Worm (Caenorhabditis elegans) whole organism, L3 larva: Measurements from ENCODE around the gene T08B6.4.

Experiments used
- ama-1 ChIP-seq: fragments of 150-350 bp; optimal IDR thresholded peaks from 2 replicates; lab custom pipeline; 2018
- egl-27 ChIP-seq: sonication (generic microtip); optimal IDR thresholded peaks from 4 replicates; lab custom pipeline; 2017; ENCODE audit warnings: missing biosample characterization, missing genetic modification reagents, missing genetic modification characterization
- elt-3 ChIP-seq, 3 experiments: fragments of 150-350 bp in 1 of 3; sonication (generic microtip) in 2 of 3; optimal IDR thresholded peaks; 2 replicates in 2 of 3; 4 replicates in 1 of 3; lab custom pipeline; 2014 to 2017; ENCODE audit warnings: missing biosample characterization in 3 of 3, missing genetic modification characterization in 3 of 3
- fos-1 ChIP-seq: fragments of 150-350 bp; optimal IDR thresholded peaks from 2 replicates; lab custom pipeline; 2014; ENCODE audit warnings: missing biosample characterization, missing genetic modification characterization
- nfya-1 ChIP-seq: sonication (generic microtip); optimal IDR thresholded peaks from 2 replicates; lab custom pipeline; 2017; ENCODE audit warnings: missing genetic modification characterization, mild to moderate bottlenecking, missing compliant biosample characterization, antibody characterized with exemption, moderate library complexity; ENCODE audit not compliant: insufficient read depth
- nhr-77 ChIP-seq: fragments of 150-350 bp; optimal IDR thresholded peaks from 2 replicates; lab custom pipeline; 2014; ENCODE audit warnings: missing biosample characterization, missing genetic modification characterization
- pqm-1 ChIP-seq: fragments of 150-350 bp; optimal IDR thresholded peaks from 2 replicates; lab custom pipeline; 2017; ENCODE audit warnings: missing biosample characterization, missing genetic modification characterization, inconsistent platforms
- sea-2 ChIP-seq: fragments of 150-350 bp; sonication (generic microtip); optimal IDR thresholded peaks from 4 replicates; lab custom pipeline; 2014; ENCODE audit warnings: missing biosample characterization, missing genetic modification reagents, missing genetic modification characterization
- snpc-4 ChIP-seq: fragments of 150-350 bp; optimal IDR thresholded peaks from 2 replicates; lab custom pipeline; 2014; ENCODE audit warnings: missing biosample characterization, missing genetic modification characterization
- tbx-2 ChIP-seq: sonication (generic microtip); optimal IDR thresholded peaks from 2 replicates; lab custom pipeline; 2016; ENCODE audit warnings: mild to moderate bottlenecking, missing genetic modification characterization, missing compliant biosample characterization
- zag-1 ChIP-seq: fragments of 150-350 bp; optimal IDR thresholded peaks from 2 replicates; lab custom pipeline; 2014; ENCODE audit warnings: missing biosample characterization, missing genetic modification characterization
- ztf-11 ChIP-seq: fragments of 150-350 bp; optimal IDR thresholded peaks from 2 replicates; lab custom pipeline; 2014; ENCODE audit warnings: missing biosample characterization, missing genetic modification characterization
- ztf-4 ChIP-seq: fragments of 150-350 bp; optimal IDR thresholded peaks from 2 replicates; lab custom pipeline; 2014; ENCODE audit warnings: missing biosample characterization, missing genetic modification characterization

ce11 chrIV:4915689-4916088, 10.2 kb downstream of the T08B6.4 start, which contains the start of gene str-155:
- TF ChIP-seq elt-3 (tag; optimal IDR thresholded peaks at IDR 0.05; lab: Kevin White, UChicago), result no peak
- TF ChIP-seq nhr-77 (tag; lab: Kevin White, UChicago), result no peak
- TF ChIP-seq tbx-2 (tag; lab: Kevin White, UChicago), result no peak
- no peak for TF ChIP-seq fos-1 (tag; lab: Kevin White, UChicago)
- no peak for TF ChIP-seq pqm-1 (tag; lab: Kevin White, UChicago)
- TF ChIP-seq nfya-1 (tag; lab: Kevin White, UChicago), result no peak
- no peak for TF ChIP-seq snpc-4 (tag; lab: Kevin White, UChicago)
- TF ChIP-seq ama-1 (lab: Kevin White, UChicago), result no peak
- TF ChIP-seq egl-27 (tag; lab: Kevin White, UChicago), result no peak
- TF ChIP-seq ztf-11 (tag; lab: Kevin White, UChicago), result no peak
- no peak for TF ChIP-seq zag-1
- TF ChIP-seq sea-2 (GFP tag; lab: Kevin White, UChicago), result no peak
- TF ChIP-seq ztf-4 (tag; lab: Kevin White, UChicago), result no peak
